Fruit fly (Drosophila melanogaster): ENCODE results near the gene CG12708.

Gene CG12708

dm6 chrX:15633313-15633727 is 42.0 kb upstream of the CG12708 start, which contains the start of gene sog (continued):
- TF ChIP-seq CG10267 (tag; optimal IDR thresholded peaks at IDR 0.05) (no peak), E2f2 (GFP tag; IDR thresholded peaks at IDR 0.05) (peak; percentile 72), Rx (GFP tag; IDR thresholded peaks at IDR 0.05) (no peak), CG15269 (tag; optimal IDR thresholded peaks at IDR 0.05) (no peak), Max (GFP tag; optimal IDR thresholded peaks at IDR 0.05) (no peak), gt (GFP tag; IDR thresholded peaks at IDR 0.05) (no peak), Dll (GFP tag; IDR thresholded peaks at IDR 0.05; ENCODE audit: partially characterized antibody) (peak; percentile 33; the same call in 2 of the 4 replicates), Dad (GFP tag; optimal IDR thresholded peaks at IDR 0.05) (no peak), CG32767 (GFP tag; IDR thresholded peaks at IDR 0.05) (no peak), pzg (GFP tag; optimal IDR thresholded peaks at IDR 0.05) (no peak), cad (GFP tag; optimal IDR thresholded peaks at IDR 0.05) (no peak), Antp (GFP tag; optimal IDR thresholded peaks at IDR 0.05) (no peak), zen (tag; optimal IDR thresholded peaks at IDR 0.05) (no peak), ranshi (GFP tag; IDR thresholded peaks at IDR 0.05) (no peak), CG12236 (GFP tag; optimal IDR thresholded peaks at IDR 0.05) (no peak), ems (GFP tag; optimal IDR thresholded peaks at IDR 0.05) (no peak), Dip3 (GFP tag; optimal IDR thresholded peaks at IDR 0.05) (no peak), CG31224 (GFP tag; IDR thresholded peaks at IDR 0.05) (no peak), Drgx (GFP tag; IDR thresholded peaks at IDR 0.05) (0 out of 2 replicates have a peak, but pooled peaks have one; percentile 20), CG7357 (GFP tag; IDR thresholded peaks at IDR 0.05) (no peak), Dp (GFP tag; optimal IDR thresholded peaks at IDR 0.05) (peak; percentile 51), chn (GFP tag; optimal IDR thresholded peaks at IDR 0.05) (no peak), CG3847 (GFP tag; IDR thresholded peaks at IDR 0.05) (0 out of 2 replicates have a peak, but pooled peaks have one; percentile 11), B-H1 (GFP tag; IDR thresholded peaks at IDR 0.05) (no peak), dmrt11E (tag; optimal IDR thresholded peaks at IDR 0.05) (no peak), CG12299 (tag; optimal IDR thresholded peaks at IDR 0.05) (no peak), zen2 (GFP tag; IDR thresholded peaks at IDR 0.05; ENCODE audit: partially characterized antibody) (0 out of 3 replicates have a peak, but pooled peaks have one; percentile 36), nau (GFP tag; optimal IDR thresholded peaks at IDR 0.05) (no peak), Eip74EF (GFP tag; optimal IDR thresholded peaks at IDR 0.05) (no peak), exex (tag; optimal IDR thresholded peaks at IDR 0.05) (no peak), CG30403 (GFP tag; optimal IDR thresholded peaks at IDR 0.05) (no peak), CG2889 (GFP tag; IDR thresholded peaks at IDR 0.05) (no peak), ase (GFP tag; IDR thresholded peaks at IDR 0.05) (no peak), Hr51 (GFP tag; optimal IDR thresholded peaks at IDR 0.05) (no peak), Asciz (GFP tag; optimal IDR thresholded peaks at IDR 0.05) (no peak), Ptx1 (GFP tag; IDR thresholded peaks at IDR 0.05) (no peak), CG13775 (GFP tag; optimal IDR thresholded peaks at IDR 0.05) (no peak), odd (GFP tag; optimal IDR thresholded peaks at IDR 0.05) (no peak), Jarid2 (GFP tag; optimal IDR thresholded peaks at IDR 0.05) (peak; percentile 70), CG17568 (GFP tag; optimal IDR thresholded peaks at IDR 0.05) (no peak), CG13624 (GFP tag; optimal IDR thresholded peaks at IDR 0.05) (no peak), CG1602 (GFP tag; optimal IDR thresholded peaks at IDR 0.05) (no peak), kni (GFP tag; optimal IDR thresholded peaks at IDR 0.05) (no peak), Sox100B (GFP tag; optimal IDR thresholded peaks at IDR 0.05) (no peak), Lim3 (GFP tag; IDR thresholded peaks at IDR 0.05) (no peak), abd-A (tag; optimal IDR thresholded peaks at IDR 0.05) (no peak), vnd (GFP tag; IDR thresholded peaks at IDR 0.05; ENCODE audit: partially characterized antibody) (no peak), HLHmδ (GFP tag; optimal IDR thresholded peaks at IDR 0.05) (no peak), CG34376 (GFP tag; optimal IDR thresholded peaks at IDR 0.05) (peak; percentile 17), CG12744 (GFP tag; optimal IDR thresholded peaks at IDR 0.05) (no peak), CG11093 (GFP tag; IDR thresholded peaks at IDR 0.05) (no peak)
